Worm (Caenorhabditis elegans): ENCODE data around the gene pam-1.

pam-1 gene

ce11 chrIV:7580062-7580614 lies 29.5 kb upstream of the pam-1 start, which contains the start of the genes cec-5 and nol-10 (continued):
- TF ChIP-seq pha-4 (GFP tag; IDR thresholded peaks at IDR 0.05), result 0 out of 2 replicates have a peak, but pooled peaks have one; percentile 29
- no peak for TF ChIP-seq pha-4 (tag; optimal IDR thresholded peaks at IDR 0.05)
- TF ChIP-seq aha-1 (tag), result peak; percentile 98
- TF ChIP-seq fkh-10 (GFP tag; optimal IDR thresholded peaks at IDR 0.05), result peak; percentile 34
- TF ChIP-seq nhr-102 (tag; optimal IDR thresholded peaks at IDR 0.05), result no peak
- TF ChIP-seq tra-1 (GFP tag; IDR thresholded peaks at IDR 0.05), result no peak
- peak; percentile 48 for TF ChIP-seq ztf-7 (tag; optimal IDR thresholded peaks at IDR 0.05)
- TF ChIP-seq Y5F2A.4 (GFP tag; optimal IDR thresholded peaks at IDR 0.05), result no peak
- TF ChIP-seq unc-130 (GFP tag; optimal IDR thresholded peaks at IDR 0.05), result peak; percentile 91
- peak; percentile 51 for TF ChIP-seq nhr-6 (tag; optimal IDR thresholded peaks at IDR 0.05)
- peak; percentile 47 for TF ChIP-seq F49E8.2 (tag; optimal IDR thresholded peaks at IDR 0.05; ENCODE audit: borderline replicate concordance)
- TF ChIP-seq nhr-48 (tag; optimal IDR thresholded peaks at IDR 0.05), result peak; percentile 26
- peak in 1 of 2 experiments; percentile 74 for TF ChIP-seq mdl-1 (tag; optimal IDR thresholded peaks at IDR 0.05)
- 0 out of 2 replicates have a peak, but pooled peaks have one; percentile 39 for TF ChIP-seq ctbp-1 (GFP tag; IDR thresholded peaks at IDR 0.05)
- peak; percentile 57 to 91 for TF ChIP-seq lsy-2 (tag; optimal IDR thresholded peaks at IDR 0.05)
- TF ChIP-seq zfp-2 (tag; optimal IDR thresholded peaks at IDR 0.05), result no peak
- TF ChIP-seq nhr-28 (tag; optimal IDR thresholded peaks at IDR 0.05), result peak; percentile 55
- no peak for TF ChIP-seq ztf-11 (tag; optimal IDR thresholded peaks at IDR 0.05)
- TF ChIP-seq egl-43 (GFP tag; IDR thresholded peaks at IDR 0.05), result 0 out of 2 replicates have a peak, but pooled peaks have one; percentile 11
- peak in 1 of 2 experiments; percentile 50 for TF ChIP-seq hif-1 (tag; optimal IDR thresholded peaks at IDR 0.05)
- TF ChIP-seq F37D6.2 (tag; optimal IDR thresholded peaks at IDR 0.05), result peak; percentile 64
- peak; percentile 62 for TF ChIP-seq duxl-1 (tag; optimal IDR thresholded peaks at IDR 0.05; ENCODE audit: poor library complexity)
- peak; percentile 12 for TF ChIP-seq nhr-11 (tag; optimal IDR thresholded peaks at IDR 0.05)

DNA sequence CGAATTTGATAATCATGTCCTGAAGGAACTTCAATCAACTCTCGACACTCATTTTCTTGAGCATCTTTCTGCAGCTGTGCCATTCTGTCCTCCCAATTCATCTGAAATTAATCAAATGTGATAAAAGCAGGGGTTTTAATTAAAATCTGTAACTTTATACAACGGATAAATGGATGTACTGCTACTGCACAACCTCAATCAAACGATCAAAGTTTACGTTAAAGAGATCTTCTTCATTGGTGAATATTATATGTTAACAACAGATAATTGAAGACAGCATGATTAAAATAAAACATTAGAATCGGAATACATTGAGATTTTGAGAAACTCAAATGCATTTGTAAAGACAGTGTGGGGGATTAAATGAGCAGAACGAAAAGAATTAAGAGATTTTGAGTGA lies 27.7 kb upstream of the pam-1 start, which contains the start of gene F32E10.5:
Gene F32E10.5 (minus strand): TSS at position 101 of the 400 bp plus-strand sequence.
- TF ChIP-seq ama-1 (optimal IDR thresholded peaks at IDR 0.05) (peak; percentile 21), nhr-11 (tag; optimal IDR thresholded peaks at IDR 0.05) (no peak), duxl-1 (tag; optimal IDR thresholded peaks at IDR 0.05; ENCODE audit: poor library complexity) (peak; percentile 24)

DNA sequence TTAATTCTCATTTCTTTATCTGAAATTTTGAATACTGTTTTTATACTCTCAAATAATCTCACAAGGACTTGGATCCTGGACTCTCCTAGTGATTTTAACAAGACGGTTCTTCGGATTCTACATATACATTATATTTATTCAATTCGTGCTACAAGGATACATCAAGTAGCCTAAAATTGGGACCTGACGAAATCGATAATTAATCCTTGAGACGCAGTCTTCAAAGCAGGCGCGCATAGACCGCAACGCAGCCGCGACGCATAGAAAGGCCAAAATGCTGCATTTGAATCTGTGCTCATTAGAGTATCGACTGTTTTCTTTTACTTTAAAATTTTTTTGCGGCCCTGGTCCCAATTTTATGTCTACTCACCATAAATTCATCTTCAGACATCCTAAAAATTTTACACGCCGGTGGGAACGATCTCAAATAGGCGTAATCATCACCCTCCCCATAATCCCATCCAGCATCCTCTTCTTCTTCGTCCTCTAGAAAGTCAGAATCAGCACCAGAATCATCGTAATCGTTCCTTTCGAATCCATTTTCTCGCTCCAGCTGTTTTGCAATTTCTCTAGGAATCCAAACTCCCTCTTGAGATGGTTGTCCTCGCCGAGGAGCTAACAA lies 24.6 kb upstream of the pam-1 start, which contains the start of gene cec-4:
Gene cec-4 (plus strand): TSS at position 572 of the 622 bp plus-strand sequence.
- TF ChIP-seq Y105C5A.15 (GFP tag; IDR thresholded peaks at IDR 0.05), result no peak
- TF ChIP-seq dmd-8 (GFP tag; IDR thresholded peaks at IDR 0.05), result no peak
- TF ChIP-seq nhr-102 (tag; optimal IDR thresholded peaks at IDR 0.05), result no peak
- no peak for TF ChIP-seq zfp-2 (tag; optimal IDR thresholded peaks at IDR 0.05)
- TF ChIP-seq mep-1 (tag; optimal IDR thresholded peaks at IDR 0.05), result no peak
- no peak for TF ChIP-seq dpl-1 (GFP tag; optimal IDR thresholded peaks at IDR 0.05)
- TF ChIP-seq T26A8.4 (GFP tag; IDR thresholded peaks at IDR 0.05), result no peak
- TF ChIP-seq Y5F2A.4 (GFP tag; optimal IDR thresholded peaks at IDR 0.05), result no peak
- TF ChIP-seq spr-1 (tag; optimal IDR thresholded peaks at IDR 0.05), result no peak
- TF ChIP-seq mxl-2 (GFP tag; conservative IDR thresholded peaks at IDR 0.05), result no peak
- TF ChIP-seq ces-1 (GFP tag; optimal IDR thresholded peaks at IDR 0.05), result no peak
- TF ChIP-seq nhr-10 (tag; optimal IDR thresholded peaks at IDR 0.05), result no peak
- no peak for TF ChIP-seq skn-1 (tag; optimal IDR thresholded peaks at IDR 0.05)
- TF ChIP-seq rbr-2 (tag; optimal IDR thresholded peaks at IDR 0.05), result no peak
- TF ChIP-seq nhr-77 (tag; optimal IDR thresholded peaks at IDR 0.05), result no peak
- no peak for TF ChIP-seq D1046.2 (GFP tag; IDR thresholded peaks at IDR 0.05)
- no peak for TF ChIP-seq set-16 (GFP tag; IDR thresholded peaks at IDR 0.05)
- no peak for TF ChIP-seq pqm-1 (tag; optimal IDR thresholded peaks at IDR 0.05)
- TF ChIP-seq F37D6.2 (tag; optimal IDR thresholded peaks at IDR 0.05), result no peak
- TF ChIP-seq daf-12 (tag; optimal IDR thresholded peaks at IDR 0.05), result no peak
